Worm (Caenorhabditis elegans): ENCODE results near the gene ent-4.

- TF ChIP-seq che-1 (tag; optimal IDR thresholded peaks at IDR 0.05) (no peak), rnt-1 (tag; optimal IDR thresholded peaks at IDR 0.05) (no peak), nhr-232 (tag; optimal IDR thresholded peaks at IDR 0.05) (no peak), pqm-1 (tag; optimal IDR thresholded peaks at IDR 0.05) (no peak), unc-55 (GFP tag; optimal IDR thresholded peaks at IDR 0.05) (no peak), unc-86 (tag; optimal IDR thresholded peaks at IDR 0.05) (no peak), ttx-3 (tag; optimal IDR thresholded peaks at IDR 0.05) (no peak)
These were observed 41.9 kb upstream of the ent-4 start for ce11 chrIV:13684827-13685226.

All from whole organism, late embryonic.